Worm (Caenorhabditis elegans) whole organism, midembryonic: ENCODE data around the gene msa-1.

ENCODE experiments used
- T22C8.4 ChIP-seq: fragments of 200-800 bp; sonication (Bioruptor generic); IDR thresholded peaks from 2 replicates; pipeline ENCODE4 v1.3.6; 2022; ENCODE audit warnings: missing genetic modification characterization, missing compliant biosample characterization
- ztf-23 ChIP-seq: fragments of 200-800 bp; sonication (Bioruptor generic); IDR thresholded peaks from 2 replicates; pipeline ENCODE4 v1.3.6; 2022; ENCODE audit warnings: missing genetic modification reagents, missing genetic modification characterization, missing compliant biosample characterization

DNA sequence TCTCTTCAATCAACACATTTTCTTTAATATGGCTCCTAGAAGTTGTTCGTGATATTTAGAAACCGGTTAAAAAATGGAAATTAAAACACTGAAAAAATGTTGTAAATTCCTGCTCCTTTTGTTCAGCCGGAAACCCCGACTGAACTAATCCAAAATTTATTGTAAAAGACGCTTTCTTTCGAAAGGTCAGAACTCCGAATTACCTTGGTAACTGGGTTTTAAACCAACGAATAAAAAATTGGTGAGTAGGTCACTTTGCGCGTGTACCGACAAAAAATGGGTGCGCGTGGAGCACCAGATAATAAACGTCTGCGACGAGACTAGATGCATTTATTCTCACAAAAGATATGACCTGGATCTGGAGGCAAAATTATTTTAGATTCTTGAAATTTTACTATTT lies 42.2 kb downstream of the msa-1 start:
- TF ChIP-seq ztf-23 (GFP tag; lab: Robert Waterston, UW) (no peak), T22C8.4 (GFP tag; lab: Robert Waterston, UW) (no peak)
